Worm (Caenorhabditis elegans) whole organism, L1 larva: ENCODE results near the gene B0564.2.

Source experiments
- blmp-1 ChIP-seq: fragments of 150-350 bp; optimal IDR thresholded peaks from 2 replicates; lab custom pipeline; 2014; ENCODE audit warnings: missing biosample characterization, missing genetic modification characterization
- ceh-63 ChIP-seq: fragments of 200-800 bp; sonication (Bioruptor generic); optimal IDR thresholded peaks from 2 replicates; lab custom pipeline; 2018; ENCODE audit warnings: mild to moderate bottlenecking, missing genetic modification characterization, missing compliant biosample characterization
- ceh-90 ChIP-seq: sonication (generic microtip); optimal IDR thresholded peaks from 2 replicates; lab custom pipeline; 2016; ENCODE audit warnings: missing genetic modification characterization, missing compliant biosample characterization
- ces-1 ChIP-seq: fragments of 150-350 bp; optimal IDR thresholded peaks from 2 replicates; lab custom pipeline; 2014; ENCODE audit warnings: missing biosample characterization, missing genetic modification reagents, missing genetic modification characterization
- fkh-10 ChIP-seq: sonication (generic microtip); optimal IDR thresholded peaks from 2 replicates; lab custom pipeline; 2017; ENCODE audit warnings: missing biosample characterization, missing genetic modification reagents, missing genetic modification characterization
- lin-39 ChIP-seq: fragments of 150-350 bp; optimal IDR thresholded peaks from 2 replicates; lab custom pipeline; 2014; ENCODE audit warnings: missing biosample characterization, missing genetic modification reagents, missing genetic modification characterization
- lsy-2 ChIP-seq, 2 experiments: fragments of 150-350 bp; optimal IDR thresholded peaks; 2 replicates each; lab custom pipeline; 2014; ENCODE audit warnings: missing biosample characterization in 2 of 2, missing genetic modification characterization in 2 of 2
- nhr-11 ChIP-seq: fragments of 150-350 bp; optimal IDR thresholded peaks from 2 replicates; lab custom pipeline; 2014; ENCODE audit warnings: missing biosample characterization, missing genetic modification characterization
- nhr-76 ChIP-seq: sonication (generic microtip); optimal IDR thresholded peaks from 2 replicates; lab custom pipeline; 2017; ENCODE audit warnings: missing biosample characterization, missing genetic modification characterization
- pqm-1 ChIP-seq: sonication (generic microtip); optimal IDR thresholded peaks from 3 replicates; lab custom pipeline; 2017; ENCODE audit warnings: missing biosample characterization, missing genetic modification characterization
- snpc-4 ChIP-seq: fragments of 150-350 bp; optimal IDR thresholded peaks from 2 replicates; lab custom pipeline; 2014; ENCODE audit warnings: missing biosample characterization, missing genetic modification characterization
- unc-62 ChIP-seq: fragments of 150-350 bp; optimal IDR thresholded peaks from 2 replicates; lab custom pipeline; 2014; ENCODE audit warnings: missing biosample characterization, missing genetic modification reagents, missing genetic modification characterization

DNA sequence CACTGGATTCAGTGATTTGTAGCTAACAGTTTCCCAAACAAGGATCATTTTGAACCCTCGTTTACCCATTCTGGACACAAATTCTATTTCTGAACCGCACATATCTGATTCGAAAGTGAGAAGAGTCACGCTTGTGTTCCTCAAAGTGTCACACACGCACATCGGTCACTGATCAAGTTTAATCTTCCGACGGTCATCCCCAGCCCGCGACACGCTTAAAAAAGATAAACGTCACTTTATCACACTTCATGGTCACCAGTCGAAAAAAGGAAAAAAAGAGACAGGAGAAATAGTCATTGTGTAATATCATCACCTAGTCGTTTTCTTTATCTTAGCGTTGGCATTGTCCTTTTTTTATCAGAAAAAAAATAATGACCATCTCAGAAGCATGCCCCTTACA is 29.8 kb upstream of the B0564.2 start:
- TF ChIP-seq ceh-90 (tag; lab: Kevin White, UChicago) = no peak
- TF ChIP-seq lsy-2 (tag; optimal IDR thresholded peaks at IDR 0.05; lab: Kevin White, UChicago) = no peak
- no peak for TF ChIP-seq fkh-10 (GFP tag; lab: Kevin White, UChicago)
- TF ChIP-seq ceh-63 = no peak
- TF ChIP-seq lin-39 (tag; lab: Kevin White, UChicago) = no peak
- no peak for TF ChIP-seq ces-1 (GFP tag; lab: Kevin White, UChicago)
- no peak for TF ChIP-seq nhr-76 (tag; lab: Kevin White, UChicago)
- TF ChIP-seq blmp-1 (tag; lab: Kevin White, UChicago) = peak; percentile 80
- TF ChIP-seq snpc-4 (tag; lab: Kevin White, UChicago) = no peak
- TF ChIP-seq unc-62 (GFP tag; lab: Kevin White, UChicago) = no peak
- no peak for TF ChIP-seq pqm-1 (tag; lab: Kevin White, UChicago)
- no peak for TF ChIP-seq nhr-11 (tag; lab: Kevin White, UChicago)
